Worm (Caenorhabditis elegans): ENCODE data around the gene ttbk-8.2.

Gene ttbk-8.2

ce11 chrIV:5669459-5669858, 37.7 kb downstream of the ttbk-8.2 start, which contains the start of gene T19E7.6:
T19E7.6 (minus strand) TSS chrIV:5669503.
- TF ChIP-seq F55B11.4 (tag; optimal IDR thresholded peaks at IDR 0.05; ENCODE audit: borderline replicate concordance, insufficient read depth), result no peak
- no peak for TF ChIP-seq attf-6 (GFP tag; IDR thresholded peaks at IDR 0.05)
- no peak for TF ChIP-seq sdz-38 (tag; optimal IDR thresholded peaks at IDR 0.05)
- no peak for TF ChIP-seq ama-1 (optimal IDR thresholded peaks at IDR 0.05)
- no peak for TF ChIP-seq ama-1 (GFP tag; optimal IDR thresholded peaks at IDR 0.05)
- TF ChIP-seq B0336.3 (GFP tag; IDR thresholded peaks at IDR 0.05), result no peak
- TF ChIP-seq cebp-1 (GFP tag; IDR thresholded peaks at IDR 0.05), result no peak
- TF ChIP-seq cebp-1 (tag; optimal IDR thresholded peaks at IDR 0.05), result no peak
- no peak for TF ChIP-seq gei-17 (GFP tag; optimal IDR thresholded peaks at IDR 0.05)

ce11 chrIV:5671325-5671724, 39.6 kb downstream of the ttbk-8.2 start:
- no peak for TF ChIP-seq ztf-18 (tag; optimal IDR thresholded peaks at IDR 0.05)
- TF ChIP-seq ccch-3 (GFP tag; optimal IDR thresholded peaks at IDR 0.05), result no peak
- TF ChIP-seq D2030.7 (GFP tag; IDR thresholded peaks at IDR 0.05), result no peak
- no peak for TF ChIP-seq F23B12.7 (tag; optimal IDR thresholded peaks at IDR 0.05; ENCODE audit: insufficient read depth)
- no peak for TF ChIP-seq ceh-100 (GFP tag; IDR thresholded peaks at IDR 0.05)
- no peak for TF ChIP-seq snpc-1.1 (tag; optimal IDR thresholded peaks at IDR 0.05; ENCODE audit: insufficient read depth)
- TF ChIP-seq athp-1 (tag; optimal IDR thresholded peaks at IDR 0.05), result no peak
- TF ChIP-seq ets-4 (GFP tag; optimal IDR thresholded peaks at IDR 0.05), result no peak
- no peak for TF ChIP-seq egl-18 (GFP tag; IDR thresholded peaks at IDR 0.05)
- no peak for TF ChIP-seq sea-2 (GFP tag; IDR thresholded peaks at IDR 0.05)
- no peak for TF ChIP-seq ceh-58 (GFP tag; IDR thresholded peaks at IDR 0.05)
- no peak for TF ChIP-seq zim-3 (tag; optimal IDR thresholded peaks at IDR 0.05)
- no peak for TF ChIP-seq unc-62 (GFP tag; optimal IDR thresholded peaks at IDR 0.05)
- TF ChIP-seq sptf-2 (GFP tag; optimal IDR thresholded peaks at IDR 0.05), result no peak
- TF ChIP-seq ZK185.1 (tag; optimal IDR thresholded peaks at IDR 0.05; ENCODE audit: poor library complexity, severe bottlenecking), result no peak
- TF ChIP-seq dox-1 (GFP tag; IDR thresholded peaks at IDR 0.05), result no peak

- TF ChIP-seq ceh-58 (GFP tag; IDR thresholded peaks at IDR 0.05) (no peak), hlh-26 (GFP tag; conservative IDR thresholded peaks at IDR 0.05) (no peak), hlh-12 (tag; optimal IDR thresholded peaks at IDR 0.05) (no peak), rcor-1 (GFP tag; IDR thresholded peaks at IDR 0.05) (no peak), mel-28 (tag; optimal IDR thresholded peaks at IDR 0.05; ENCODE audit: borderline replicate concordance) (no peak), lin-40 (tag; optimal IDR thresholded peaks at IDR 0.05) (no peak), egl-18 (GFP tag; IDR thresholded peaks at IDR 0.05) (no peak), ztf-26 (tag; optimal IDR thresholded peaks at IDR 0.05) (no peak)
These were observed 42.7 kb downstream of the ttbk-8.2 start, which contains the start of gene srd-5 for ce11 chrIV:5674435-5674834. srd-5 (minus strand) TSS chrIV:5674535.

ce11 chrIV:5678044-5678443, 46.3 kb downstream of the ttbk-8.2 start, which contains the start of gene C55C3.4:
C55C3.4 (minus strand) TSS chrIV:5678144.
- no peak for TF ChIP-seq nhr-120 (GFP tag; IDR thresholded peaks at IDR 0.05)

- TF ChIP-seq K12H6.12 (tag; optimal IDR thresholded peaks at IDR 0.05) (no peak), sea-2 (GFP tag; IDR thresholded peaks at IDR 0.05) (no peak), F37B4.10 (GFP tag; IDR thresholded peaks at IDR 0.05) (no peak), mel-28 (tag; optimal IDR thresholded peaks at IDR 0.05; ENCODE audit: borderline replicate concordance) (no peak), ztf-25 (GFP tag; IDR thresholded peaks at IDR 0.05) (no peak), ztf-18 (tag; optimal IDR thresholded peaks at IDR 0.05) (no peak), somi-1 (GFP tag; optimal IDR thresholded peaks at IDR 0.05) (no peak), snpc-1.3 (tag; optimal IDR thresholded peaks at IDR 0.05; ENCODE audit: insufficient read depth) (no peak), let-607 (tag; optimal IDR thresholded peaks at IDR 0.05) (no peak), tbp1 (GFP tag; optimal IDR thresholded peaks at IDR 0.05) (no peak), madf-3 (GFP tag; IDR thresholded peaks at IDR 0.05) (no peak), mcd-1 (GFP tag; IDR thresholded peaks at IDR 0.05) (no peak), unc-130 (GFP tag; optimal IDR thresholded peaks at IDR 0.05) (no peak)
These were observed 51.0 kb downstream of the ttbk-8.2 start, which contains the start of the genes C55C3.7 and C55C3.6 for ce11 chrIV:5682547-5683234. C55C3.7 (minus strand) TSS chrIV:5682647. C55C3.6 (plus strand) TSS chrIV:5683184.
